Fruit fly (Drosophila melanogaster): ENCODE measurements around the gene Orct.

DNA sequence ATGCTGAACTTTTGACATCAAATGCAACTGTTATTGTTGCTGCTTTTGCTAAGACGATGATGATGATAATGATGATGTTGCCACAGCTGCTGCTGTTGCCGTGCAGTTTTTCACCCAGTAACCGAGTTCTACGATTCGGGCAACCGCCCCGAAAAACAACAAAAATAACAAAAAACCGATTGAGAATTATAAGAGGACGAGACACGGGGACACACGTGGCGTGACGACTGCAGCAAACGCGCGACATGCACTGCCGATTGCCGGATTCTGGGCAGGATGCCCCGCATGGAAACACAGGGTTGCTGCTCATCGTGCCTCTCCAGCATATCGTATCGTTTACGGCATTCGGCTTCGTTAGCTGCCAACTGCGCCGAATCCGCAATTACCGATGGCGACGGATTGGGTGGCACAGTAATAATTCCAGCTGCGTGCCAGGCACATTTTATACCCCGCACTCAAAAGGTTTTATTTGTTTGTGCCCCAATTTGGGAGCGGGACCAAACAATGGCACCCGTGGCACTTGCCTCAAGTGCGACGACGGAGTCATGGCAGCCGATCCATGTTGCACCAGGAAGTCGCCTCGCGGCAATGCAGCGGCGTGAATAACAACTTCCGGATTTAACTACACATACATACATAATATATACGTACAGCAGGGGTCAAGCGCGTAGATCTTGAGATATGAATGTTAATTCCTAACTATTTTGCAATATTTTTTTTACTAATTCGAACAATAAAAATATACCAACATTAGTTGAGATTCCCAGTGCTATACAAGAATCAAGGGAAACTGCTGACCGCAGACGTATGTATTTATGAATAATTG, 12.3 kb upstream of the Orct start:
- TF ChIP-seq Sox14 (GFP tag; optimal IDR thresholded peaks at IDR 0.05): no peak
- TF ChIP-seq Eip78C (GFP tag): peak; percentile 72
- TF ChIP-seq Ets21C (GFP tag; optimal IDR thresholded peaks at IDR 0.05): no peak
- no peak for TF ChIP-seq CG7368 (GFP tag; optimal IDR thresholded peaks at IDR 0.05)
- TF ChIP-seq dsx (GFP tag; optimal IDR thresholded peaks at IDR 0.05; ENCODE audit: poor library complexity, severe bottlenecking): no peak
- TF ChIP-seq CG6276 (GFP tag; optimal IDR thresholded peaks at IDR 0.05): no peak
- peak; percentile 22 for TF ChIP-seq Eip75B (GFP tag; optimal IDR thresholded peaks at IDR 0.05)
- TF ChIP-seq Hr38 (GFP tag; optimal IDR thresholded peaks at IDR 0.05): no peak
- TF ChIP-seq CG1621 (tag; optimal IDR thresholded peaks at IDR 0.05): no peak
- peak; percentile 20 for TF ChIP-seq OdsH (GFP tag; optimal IDR thresholded peaks at IDR 0.05)
- TF ChIP-seq pdm3 (GFP tag; optimal IDR thresholded peaks at IDR 0.05): peak; percentile 24

All from whole organism, prepupa.